Worm (Caenorhabditis elegans): ENCODE data around the gene ttr-6.

DNA sequence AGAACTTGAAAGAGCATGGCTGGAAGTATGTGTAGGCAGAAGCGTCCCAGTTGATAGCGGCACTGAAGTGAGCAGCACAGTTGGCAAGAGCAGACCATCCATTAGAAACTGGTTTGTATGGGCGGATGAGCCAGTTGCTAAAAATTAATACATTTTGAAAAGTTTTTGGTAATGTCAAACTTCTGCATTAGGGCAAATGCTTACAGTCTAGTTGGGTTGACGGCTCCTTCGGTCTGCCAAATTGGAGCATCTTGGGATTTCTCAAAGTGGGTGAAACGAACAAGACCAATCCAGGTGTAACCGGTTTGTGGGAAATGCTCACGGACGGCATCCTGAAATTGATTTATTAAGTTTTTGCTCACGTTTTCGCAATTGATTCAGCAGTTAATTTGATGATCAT is 20.7 kb upstream of the ttr-6 start:
- TF ChIP-seq him-1 (tag; optimal IDR thresholded peaks at IDR 0.05) (no peak), W03F9.2 (tag; optimal IDR thresholded peaks at IDR 0.05) (no peak)
